Fruit fly (Drosophila melanogaster): ENCODE results near the gene CG43993.
A peak's percentile ranks its signal among the peaks of the same experiment; 100 is the strongest.

Gene CG43993

DNA sequence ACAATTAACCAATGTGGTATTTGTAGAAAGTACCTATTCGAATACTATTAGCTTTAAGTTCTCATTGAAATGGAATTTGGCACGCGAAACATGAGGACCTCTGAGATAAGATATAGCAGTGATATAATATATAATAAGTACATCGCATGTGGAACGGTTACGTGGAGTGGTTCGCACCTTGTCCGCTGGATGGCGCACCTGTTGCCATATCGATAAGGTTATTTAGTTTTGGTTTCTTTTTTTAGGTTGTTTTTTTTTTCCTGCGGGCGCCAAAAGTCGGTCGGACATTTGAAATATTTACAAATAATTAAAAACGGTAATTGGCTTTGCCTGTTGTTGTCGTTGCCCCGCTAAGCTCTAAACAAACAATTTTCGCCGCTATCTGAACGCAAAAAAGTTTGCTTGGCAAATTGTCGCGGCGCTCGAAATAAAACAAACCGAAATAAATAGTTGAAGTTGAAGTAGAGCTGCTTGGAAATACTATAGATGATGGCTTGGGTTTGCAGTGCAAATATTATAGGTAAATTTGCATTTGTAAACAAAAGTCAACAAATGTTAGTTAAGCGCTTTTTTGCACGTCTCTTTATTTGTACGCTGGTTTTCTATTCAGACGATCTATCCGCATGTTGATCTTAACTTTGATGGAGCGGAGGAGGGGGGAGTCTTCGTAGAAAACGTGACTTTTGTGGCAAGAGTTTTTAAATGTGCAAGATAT, 17.4 kb downstream of the CG43993 start:
- TF ChIP-seq acj6 (GFP tag; optimal IDR thresholded peaks at IDR 0.05) (no peak), cyc (GFP tag; optimal IDR thresholded peaks at IDR 0.05) (no peak), vri (GFP tag; optimal IDR thresholded peaks at IDR 0.05) (peak; percentile 25), Hr4 (GFP tag; optimal IDR thresholded peaks at IDR 0.05) (no peak), CG32006 (GFP tag; optimal IDR thresholded peaks at IDR 0.05) (no peak), CG6163 (GFP tag; IDR thresholded peaks at IDR 0.05) (0 out of 3 replicates have a peak, but pooled peaks have one; percentile 22), fkh (GFP tag; optimal IDR thresholded peaks at IDR 0.05) (peak; percentile 51)

DNA sequence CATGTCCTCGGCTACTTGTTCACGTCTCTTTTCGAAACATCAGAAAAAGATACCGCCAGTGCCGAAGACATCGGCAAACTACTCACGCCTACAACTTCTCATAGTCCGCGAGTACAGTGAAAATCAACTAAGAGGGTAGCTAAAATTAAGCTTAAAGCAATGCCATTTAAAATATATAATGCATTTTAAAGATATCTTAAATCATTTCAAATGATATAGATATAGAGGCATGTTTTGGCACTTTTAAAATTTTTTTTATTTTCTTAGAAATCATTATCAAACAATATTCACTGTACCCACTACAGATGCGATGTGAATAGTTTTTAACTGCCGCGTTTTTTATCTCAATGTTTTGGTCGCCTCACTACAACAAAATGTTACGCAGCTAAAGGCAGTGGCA, 18.3 kb downstream of the CG43993 start:
- TF ChIP-seq Sox102F (GFP tag; optimal IDR thresholded peaks at IDR 0.05) (no peak), topi (GFP tag; optimal IDR thresholded peaks at IDR 0.05) (no peak), Eip93F (GFP tag; optimal IDR thresholded peaks at IDR 0.05) (no peak), CG15336 (GFP tag; IDR thresholded peaks at IDR 0.05) (peak; percentile 79), Ets96B (tag; optimal IDR thresholded peaks at IDR 0.05) (peak; percentile 21), achi (GFP tag; optimal IDR thresholded peaks at IDR 0.05) (no peak), OdsH (GFP tag; optimal IDR thresholded peaks at IDR 0.05) (no peak), CG11902 (GFP tag; optimal IDR thresholded peaks at IDR 0.05) (no peak), spab (GFP tag; optimal IDR thresholded peaks at IDR 0.05) (no peak), CG9139 (GFP tag; optimal IDR thresholded peaks at IDR 0.05) (no peak), esn (GFP tag; optimal IDR thresholded peaks at IDR 0.05) (no peak), CG8632 (GFP tag; optimal IDR thresholded peaks at IDR 0.05) (no peak), CG1621 (tag; optimal IDR thresholded peaks at IDR 0.05) (no peak), CG11762 (GFP tag; optimal IDR thresholded peaks at IDR 0.05; ENCODE audit: insufficient read depth) (no peak), CG8119 (GFP tag; IDR thresholded peaks at IDR 0.05) (peak; percentile 70; the same call in 2 of the 3 replicates), Met (GFP tag; optimal IDR thresholded peaks at IDR 0.05) (no peak), vri (GFP tag; optimal IDR thresholded peaks at IDR 0.05) (no peak), CG31627 (GFP tag; optimal IDR thresholded peaks at IDR 0.05) (no peak), Ets21C (GFP tag; optimal IDR thresholded peaks at IDR 0.05) (no peak), Sox14 (GFP tag; optimal IDR thresholded peaks at IDR 0.05) (no peak), CG11294 (GFP tag; IDR thresholded peaks at IDR 0.05) (no peak), Eip78C (GFP tag) (peak; percentile 81), lz (GFP tag; optimal IDR thresholded peaks at IDR 0.05) (no peak), eg (GFP tag; IDR thresholded peaks at IDR 0.05) (peak; percentile 63), fd59A (GFP tag; optimal IDR thresholded peaks at IDR 0.05) (no peak), CG10631 (GFP tag; optimal IDR thresholded peaks at IDR 0.05) (peak; percentile 38), Gug (GFP tag; IDR thresholded peaks at IDR 0.05) (peak; percentile 40; the same call in 1 of the 2 replicates), dsx (GFP tag; optimal IDR thresholded peaks at IDR 0.05; ENCODE audit: poor library complexity, severe bottlenecking) (peak; percentile 26), CG6792 (GFP tag; optimal IDR thresholded peaks at IDR 0.05) (no peak), cyc (GFP tag; optimal IDR thresholded peaks at IDR 0.05) (no peak), CG16779 (tag; optimal IDR thresholded peaks at IDR 0.05) (no peak), CG6276 (GFP tag; optimal IDR thresholded peaks at IDR 0.05) (peak; percentile 17), Hr39 (GFP tag; optimal IDR thresholded peaks at IDR 0.05) (no peak), CG32006 (GFP tag; optimal IDR thresholded peaks at IDR 0.05) (peak; percentile 33), CG6808 (GFP tag; optimal IDR thresholded peaks at IDR 0.05) (no peak), CG6163 (GFP tag; IDR thresholded peaks at IDR 0.05) (no peak), Blimp-1 (GFP tag; optimal IDR thresholded peaks at IDR 0.05) (no peak), net (GFP tag; optimal IDR thresholded peaks at IDR 0.05) (no peak), CG7368 (GFP tag; optimal IDR thresholded peaks at IDR 0.05) (no peak), svp (GFP tag) (no peak), fd85E (GFP tag; optimal IDR thresholded peaks at IDR 0.05) (no peak), salr (GFP tag; optimal IDR thresholded peaks at IDR 0.05) (no peak), CG3032 (tag; optimal IDR thresholded peaks at IDR 0.05) (peak; percentile 2), CG8319 (GFP tag; optimal IDR thresholded peaks at IDR 0.05) (no peak), Eip75B (GFP tag; optimal IDR thresholded peaks at IDR 0.05) (no peak), fkh (GFP tag; optimal IDR thresholded peaks at IDR 0.05) (no peak), CG10669 (GFP tag; optimal IDR thresholded peaks at IDR 0.05) (peak; percentile 21)

Measured in whole organism, prepupa.